Worm (Caenorhabditis elegans): ENCODE data around the gene srbc-10.

DNA sequence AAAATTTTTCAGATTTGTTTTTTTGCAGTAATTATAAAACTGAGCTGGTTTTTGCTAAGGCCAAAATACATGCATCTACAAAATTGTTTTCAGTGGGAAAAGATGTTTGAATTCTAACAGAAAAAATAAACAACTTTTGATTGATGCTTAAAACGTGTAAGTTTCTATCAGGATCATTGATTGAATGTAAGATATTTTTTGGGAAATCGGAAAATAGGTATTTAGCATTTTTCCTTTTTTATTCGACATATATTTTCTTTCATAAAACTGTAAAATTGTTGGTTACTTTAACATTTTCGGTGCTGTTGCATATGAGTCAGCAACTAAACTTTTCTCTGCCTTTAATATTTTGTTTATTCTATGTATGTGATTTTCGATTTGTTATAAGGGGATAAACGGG lies 31.6 kb upstream of the srbc-10 start, which contains the start of gene C54F6.20:
- no peak for TF ChIP-seq fos-1 (tag; optimal IDR thresholded peaks at IDR 0.05)
- no peak for TF ChIP-seq aly-2 (tag; optimal IDR thresholded peaks at IDR 0.05)
- TF ChIP-seq tag-97 (GFP tag; IDR thresholded peaks at IDR 0.05): no peak
- no peak for TF ChIP-seq dpl-1 (GFP tag; optimal IDR thresholded peaks at IDR 0.05)
- TF ChIP-seq ceh-28 (tag; optimal IDR thresholded peaks at IDR 0.05): no peak
- no peak for TF ChIP-seq fkh-10 (GFP tag; optimal IDR thresholded peaks at IDR 0.05)
- no peak for TF ChIP-seq snpc-4 (tag; optimal IDR thresholded peaks at IDR 0.05)
- no peak for TF ChIP-seq ceh-44 (GFP tag; IDR thresholded peaks at IDR 0.05)
